Worm (Caenorhabditis elegans) whole organism, midembryonic: Measurements from ENCODE around the gene C17E7.9.

Experiments
- T22C8.4 ChIP-seq: fragments of 200-800 bp; sonication (Bioruptor generic); IDR thresholded peaks from 2 replicates; pipeline ENCODE4 v1.3.6; 2022; ENCODE audit warnings: missing genetic modification characterization, missing compliant biosample characterization
- klf-2 ChIP-seq: fragments of 200-800 bp; sonication (Bioruptor generic); conservative IDR thresholded peaks from 2 replicates; pipeline ENCODE4 v1.3.6; 2022; ENCODE audit warnings: missing genetic modification reagents, missing genetic modification characterization, missing compliant biosample characterization
- med-1 ChIP-seq: sonication (generic microtip); optimal IDR thresholded peaks from 2 replicates; lab custom pipeline; 2017; ENCODE audit warnings: missing genetic modification characterization, mild to moderate bottlenecking, missing compliant biosample characterization, antibody characterized with exemption, missing genetic modification reagents; ENCODE audit not compliant: insufficient read depth
- tab-1 ChIP-seq: fragments of 200-800 bp; sonication (Bioruptor generic); IDR thresholded peaks from 2 replicates; pipeline ENCODE4 v1.3.6; 2022; ENCODE audit warnings: missing genetic modification characterization, missing compliant biosample characterization
- ztf-23 ChIP-seq: fragments of 200-800 bp; sonication (Bioruptor generic); IDR thresholded peaks from 2 replicates; pipeline ENCODE4 v1.3.6; 2022; ENCODE audit warnings: missing genetic modification reagents, missing genetic modification characterization, missing compliant biosample characterization

DNA sequence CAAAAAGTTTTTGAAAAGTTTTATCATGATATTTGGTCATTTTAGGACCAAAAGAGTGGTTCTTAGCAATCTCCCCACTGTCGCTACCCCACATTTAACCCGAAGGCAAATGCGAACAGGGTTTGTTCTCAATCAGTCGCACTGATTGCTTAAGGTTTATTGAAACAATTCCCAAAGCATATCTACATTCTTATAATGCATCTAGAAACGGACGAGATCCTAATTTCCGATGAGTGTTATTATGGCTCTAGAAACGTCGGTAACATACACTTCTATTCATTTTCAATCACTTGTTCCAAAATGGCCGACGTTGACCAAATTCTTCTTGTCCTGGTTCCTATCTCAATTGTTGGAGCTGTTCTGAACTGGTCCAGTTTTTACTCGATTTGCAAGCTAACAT is 31.0 kb upstream of the C17E7.9 start, which contains the start of gene srx-65:
- no peak for TF ChIP-seq ztf-23
- no peak for TF ChIP-seq T22C8.4 (GFP tag; lab: Robert Waterston, UW)
- TF ChIP-seq med-1 (GFP tag; lab: Kevin White, UChicago): no peak
- no peak for TF ChIP-seq tab-1
- no peak for TF ChIP-seq klf-2 (GFP tag; lab: Robert Waterston, UW)
